Worm (Caenorhabditis elegans): ENCODE data around the gene twk-17.

ce11 chrX:7565005-7565404, 42.9 kb downstream of the twk-17 start, which contains the start of gene vps-52:
- no peak for TF ChIP-seq hmg-1.1 (GFP tag; IDR thresholded peaks at IDR 0.05)
- TF ChIP-seq lin-15B (tag; optimal IDR thresholded peaks at IDR 0.05): no peak
- TF ChIP-seq zfp-3 (GFP tag; conservative IDR thresholded peaks at IDR 0.05): no peak
- TF ChIP-seq ceh-82 (tag; optimal IDR thresholded peaks at IDR 0.05): no peak
- no peak for TF ChIP-seq R02D3.7 (tag; optimal IDR thresholded peaks at IDR 0.05)
- no peak for TF ChIP-seq unc-62 (GFP tag; optimal IDR thresholded peaks at IDR 0.05 in 1 of 2)
- no peak for TF ChIP-seq unc-62 (tag; optimal IDR thresholded peaks at IDR 0.05)

Data from whole organism, L4 larva.